Fruit fly (Drosophila melanogaster): ENCODE data around the gene CG4829.
A peak's percentile ranks its signal among the peaks of the same experiment; 100 is the strongest.

Gene CG4829

dm6 chrX:16822080-16822479 is 10.6 kb downstream of the CG4829 start (continued):
- TF ChIP-seq da (GFP tag; optimal IDR thresholded peaks at IDR 0.05) (no peak), CG2120 (GFP tag; optimal IDR thresholded peaks at IDR 0.05) (peak; percentile 29), GATAe (GFP tag; conservative IDR thresholded peaks at IDR 0.05) (0 out of 2 replicates have a peak, but pooled peaks have one; percentile 12), CoRest (tag; optimal IDR thresholded peaks at IDR 0.05) (peak; percentile 58), tll (GFP tag; optimal IDR thresholded peaks at IDR 0.05) (no peak), CG32767 (GFP tag; IDR thresholded peaks at IDR 0.05) (0 out of 2 replicates have a peak, but pooled peaks have one; percentile 35), bab2 (GFP tag; optimal IDR thresholded peaks at IDR 0.05) (no peak), CG18262 (tag; optimal IDR thresholded peaks at IDR 0.05) (peak; percentile 49), amos (GFP tag; IDR thresholded peaks at IDR 0.05; ENCODE audit: partially characterized antibody) (no peak), pnt (GFP tag; optimal IDR thresholded peaks at IDR 0.05) (no peak), CG13624 (GFP tag; optimal IDR thresholded peaks at IDR 0.05) (no peak), en (GFP tag; optimal IDR thresholded peaks at IDR 0.05) (no peak), CG42726 (GFP tag; IDR thresholded peaks at IDR 0.05; ENCODE audit: partially characterized antibody) (no peak), CG33557 (GFP tag; optimal IDR thresholded peaks at IDR 0.05) (no peak), Meics (GFP tag; optimal IDR thresholded peaks at IDR 0.05) (peak; percentile 52), CG30020 (tag; optimal IDR thresholded peaks at IDR 0.05) (no peak), CG9727 (GFP tag; optimal IDR thresholded peaks at IDR 0.05) (no peak), CG32772 (GFP tag; IDR thresholded peaks at IDR 0.05) (peak; percentile 58; the same call in 1 of the 2 replicates), CG12299 (tag; optimal IDR thresholded peaks at IDR 0.05) (peak; percentile 11), CG4328 (GFP tag; optimal IDR thresholded peaks at IDR 0.05) (no peak), lola (GFP tag; optimal IDR thresholded peaks at IDR 0.05) (peak in 1 of 3 experiments; percentile 4), zf30C (GFP tag; optimal IDR thresholded peaks at IDR 0.05) (no peak), ssp (GFP tag; IDR thresholded peaks at IDR 0.05) (no peak), CG7928 (GFP tag; optimal IDR thresholded peaks at IDR 0.05) (no peak), CG6689 (GFP tag; IDR thresholded peaks at IDR 0.05) (peak; percentile 68), CG6854 (GFP tag; optimal IDR thresholded peaks at IDR 0.05) (no peak), CG15479 (GFP tag; optimal IDR thresholded peaks at IDR 0.05) (no peak), kah (GFP tag; optimal IDR thresholded peaks at IDR 0.05) (no peak), zen (tag; optimal IDR thresholded peaks at IDR 0.05) (no peak), bigmax (GFP tag; optimal IDR thresholded peaks at IDR 0.05) (no peak), wek (GFP tag; optimal IDR thresholded peaks at IDR 0.05) (no peak), Taf1 (GFP tag; IDR thresholded peaks at IDR 0.05) (no peak), sim (GFP tag; IDR thresholded peaks at IDR 0.05) (no peak), bsh (GFP tag; optimal IDR thresholded peaks at IDR 0.05) (peak in 1 of 2 experiments; percentile 71), Opbp (GFP tag; IDR thresholded peaks at IDR 0.05; ENCODE audit: partially characterized antibody) (no peak), slp2 (GFP tag; optimal IDR thresholded peaks at IDR 0.05) (no peak), B-H2 (GFP tag; optimal IDR thresholded peaks at IDR 0.05) (no peak), yki (optimal IDR thresholded peaks at IDR 0.05) (no peak), H2.0 (GFP tag; IDR thresholded peaks at IDR 0.05) (peak; percentile 42; the same call in 1 of the 2 replicates), CG31365 (tag; optimal IDR thresholded peaks at IDR 0.05) (no peak), CG31388 (GFP tag; optimal IDR thresholded peaks at IDR 0.05) (no peak), Dp (GFP tag; optimal IDR thresholded peaks at IDR 0.05) (no peak), oc (tag; optimal IDR thresholded peaks at IDR 0.05) (peak; percentile 33), Abd-B (GFP tag; optimal IDR thresholded peaks at IDR 0.05) (peak; percentile 34), dysf (GFP tag; IDR thresholded peaks at IDR 0.05) (peak; percentile 70), CG10654 (GFP tag; optimal IDR thresholded peaks at IDR 0.05) (no peak), Optix (GFP tag; IDR thresholded peaks at IDR 0.05) (no peak), klu (GFP tag; IDR thresholded peaks at IDR 0.05) (0 out of 2 replicates have a peak, but pooled peaks have one; percentile 10), Jarid2 (GFP tag; optimal IDR thresholded peaks at IDR 0.05) (no peak), CG17359 (tag; optimal IDR thresholded peaks at IDR 0.05) (peak; percentile 58)

Measured in whole organism, embryonic.